Worm (Caenorhabditis elegans) whole organism, dauer: ENCODE results near the gene ttr-22.

Source experiments
- unc-62 ChIP-seq: sonication (generic microtip); optimal IDR thresholded peaks from 2 replicates; lab custom pipeline; 2017; ENCODE audit warnings: missing biosample characterization, missing genetic modification reagents, missing genetic modification characterization

Gene ttr-22

DNA sequence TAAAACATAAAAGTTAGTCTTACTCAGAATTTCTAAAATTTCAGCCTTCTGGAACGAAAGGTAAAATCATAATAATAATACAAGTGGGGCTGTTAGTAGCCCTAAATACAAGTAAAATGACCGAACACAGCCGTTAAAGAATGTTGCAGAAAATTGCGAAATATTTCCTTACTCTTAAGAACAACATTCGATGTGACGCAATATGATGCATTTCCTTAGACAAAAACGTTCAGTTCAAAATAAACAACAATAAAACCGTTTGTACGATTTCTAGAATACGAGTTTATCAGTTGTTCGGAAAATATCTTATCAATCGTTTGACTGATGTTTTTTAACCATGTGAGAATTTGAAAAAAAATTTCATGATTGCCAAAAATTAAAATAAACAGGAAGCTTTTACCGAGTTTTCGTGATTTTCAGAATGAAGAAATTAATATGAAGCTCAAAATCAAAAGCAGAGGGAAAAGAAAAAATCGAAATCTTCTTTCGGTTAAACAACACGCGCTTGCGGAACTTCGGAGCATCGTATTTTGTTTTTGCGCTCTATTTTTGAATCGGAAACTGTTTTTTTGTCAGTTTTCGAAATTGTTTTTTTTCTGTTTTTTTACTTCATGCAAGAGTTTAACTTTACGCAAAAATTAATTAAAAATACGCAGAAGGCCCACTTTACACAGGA lies 4.7 kb downstream of the ttr-22 start:
- TF ChIP-seq unc-62 (GFP tag; lab: Kevin White, UChicago): no peak

- no peak for TF ChIP-seq unc-62 (GFP tag; lab: Kevin White, UChicago)
These were observed 9.8 kb downstream of the ttr-22 start, which contains the start of gene T04H1.5 for ce11 chrV:12251041-12251440. Gene T04H1.5 (plus strand): TSS chrV:12251341.

- no peak for TF ChIP-seq unc-62 (GFP tag; lab: Kevin White, UChicago)
These were observed 11.0 kb downstream of the ttr-22 start, which contains the start of gene lrx-1 for ce11 chrV:12252272-12252671. Gene lrx-1 (plus strand): TSS chrV:12252572.

ce11 chrV:12255343-12255742 lies 14.1 kb downstream of the ttr-22 start, which contains the start of gene T04H1.12:
Gene T04H1.12 (plus strand): TSS chrV:12255643.
- TF ChIP-seq unc-62 (GFP tag; lab: Kevin White, UChicago): no peak

DNA sequence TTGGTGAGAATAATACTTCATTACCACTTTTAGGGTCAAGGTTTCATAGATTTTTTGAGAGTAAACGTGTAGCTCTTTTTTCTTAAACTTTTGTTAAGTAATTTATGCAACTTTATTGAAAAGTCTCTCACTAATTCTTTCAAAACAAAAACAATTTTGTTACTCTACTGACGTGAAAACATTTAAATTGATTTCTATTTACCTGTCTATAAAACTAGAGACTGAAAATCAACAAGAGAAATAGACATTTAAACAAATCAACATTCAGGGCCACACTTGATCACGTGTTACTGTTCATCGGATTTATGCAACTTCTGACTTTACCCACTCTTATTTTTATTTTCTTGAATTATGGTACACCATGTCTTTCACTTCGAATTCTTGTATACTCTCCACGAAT lies 15.2 kb downstream of the ttr-22 start, which contains the start of gene ugt-55:
ugt-55 (plus strand) TSS at position 301 of the 400 bp plus-strand sequence.
- TF ChIP-seq unc-62 (GFP tag; lab: Kevin White, UChicago): no peak

ce11 chrV:12258922-12259321 lies 17.7 kb downstream of the ttr-22 start, which contains the start of gene ugt-56:
Gene ugt-56 (plus strand): TSS chrV:12258982.
- TF ChIP-seq unc-62 (GFP tag; lab: Kevin White, UChicago): no peak

DNA sequence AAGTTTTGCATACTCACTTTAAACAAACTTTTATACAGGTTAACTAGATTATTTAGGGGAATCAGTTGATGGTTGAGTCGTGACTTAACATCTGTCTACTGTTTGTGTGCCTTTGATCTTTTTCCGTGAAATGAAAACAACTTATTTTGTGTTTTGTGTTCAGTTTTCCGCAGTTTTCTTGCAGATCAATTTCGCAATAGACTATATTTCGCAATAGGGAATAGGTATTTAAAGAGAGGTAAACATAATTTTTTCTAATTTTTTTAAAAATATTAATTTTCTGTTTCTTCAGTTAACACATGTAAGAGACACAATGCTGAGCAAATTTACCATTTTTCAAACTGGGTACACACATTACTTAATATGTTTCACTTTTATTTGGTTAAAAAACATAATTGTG lies 20.2 kb downstream of the ttr-22 start, which contains the start of gene tbb-6:
tbb-6 (plus strand) TSS at position 155 of the 400 bp plus-strand sequence.
- TF ChIP-seq unc-62 (GFP tag; lab: Kevin White, UChicago): no peak

DNA sequence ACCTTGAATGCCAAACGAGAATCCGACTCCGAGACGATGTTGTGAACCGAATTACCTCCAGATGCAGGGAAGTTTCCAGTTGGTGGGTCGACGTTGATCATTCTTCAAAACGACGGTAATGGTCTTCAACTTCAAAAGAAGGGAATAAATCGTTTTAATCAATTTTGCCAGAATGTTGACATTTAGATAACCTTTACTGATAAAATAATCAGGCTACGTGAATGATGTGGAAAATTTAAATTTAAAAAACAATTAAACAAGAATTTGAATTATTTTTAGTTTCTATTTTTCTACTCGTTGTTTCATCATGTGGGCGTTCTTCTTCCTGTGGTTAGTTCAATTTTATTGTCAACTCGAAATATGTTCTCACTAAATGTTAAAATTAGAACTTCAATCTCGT lies 22.5 kb downstream of the ttr-22 start, which contains the start of gene ssp-35:
ssp-35 (minus strand) TSS at position 101 of the 400 bp plus-strand sequence.
- TF ChIP-seq unc-62 (GFP tag; lab: Kevin White, UChicago): no peak

ce11 chrV:12269272-12269767 lies 28.1 kb downstream of the ttr-22 start, which contains the start of gene twk-24:
Gene twk-24 (minus strand): TSS chrV:12269322.
- TF ChIP-seq unc-62 (GFP tag; lab: Kevin White, UChicago): no peak

ce11 chrV:12271495-12271894 lies 30.3 kb downstream of the ttr-22 start, which contains the start of the genes tsfm-1 and capg-2:
Gene tsfm-1 (minus strand): TSS chrV:12271551.
Gene capg-2 (plus strand): TSS chrV:12271873.
- TF ChIP-seq unc-62 (GFP tag; lab: Kevin White, UChicago): no peak

DNA sequence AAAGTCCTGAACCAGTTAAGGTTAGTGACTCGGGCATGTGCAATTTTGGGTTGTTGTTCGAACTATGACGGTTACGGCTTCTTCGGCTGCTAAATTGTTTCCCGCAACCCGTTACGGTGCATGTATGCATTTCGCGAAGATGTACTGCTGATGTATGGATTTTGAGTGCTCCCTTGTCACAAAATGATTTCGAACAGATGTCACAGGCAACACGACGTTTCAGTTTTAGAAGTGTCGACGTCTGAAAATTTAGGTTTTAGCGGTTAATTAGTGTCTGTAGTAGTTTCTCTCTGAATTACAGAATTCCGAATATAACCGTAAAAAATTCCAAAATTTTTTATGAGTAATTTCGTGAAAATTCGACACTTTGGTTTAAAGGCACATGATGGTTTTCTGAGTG lies 34.5 kb downstream of the ttr-22 start:
- no peak for TF ChIP-seq unc-62 (GFP tag; lab: Kevin White, UChicago)

DNA sequence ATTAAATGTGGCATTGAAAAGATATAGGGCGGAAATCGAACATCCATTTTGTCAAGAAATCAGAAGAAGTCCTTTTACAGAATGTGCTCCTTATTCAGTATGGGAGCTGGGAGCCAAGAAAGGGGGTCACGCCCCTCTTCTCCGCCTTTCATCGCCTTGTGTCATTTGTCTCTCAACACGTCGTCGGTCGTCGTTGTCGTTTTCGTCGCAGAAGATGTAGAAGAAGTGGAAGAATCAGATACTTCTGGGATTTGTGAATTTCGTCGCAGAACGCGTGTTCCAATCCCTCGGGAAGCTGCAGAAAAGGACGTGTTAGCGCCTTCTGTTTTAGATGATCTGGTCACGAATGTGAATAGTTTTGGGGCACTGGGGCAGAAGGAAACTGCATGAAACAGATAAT lies 35.7 kb downstream of the ttr-22 start, which contains the start of gene bnc-1:
bnc-1 (minus strand) TSS at position 101 of the 400 bp plus-strand sequence.
- TF ChIP-seq unc-62 (GFP tag; lab: Kevin White, UChicago): no peak

DNA sequence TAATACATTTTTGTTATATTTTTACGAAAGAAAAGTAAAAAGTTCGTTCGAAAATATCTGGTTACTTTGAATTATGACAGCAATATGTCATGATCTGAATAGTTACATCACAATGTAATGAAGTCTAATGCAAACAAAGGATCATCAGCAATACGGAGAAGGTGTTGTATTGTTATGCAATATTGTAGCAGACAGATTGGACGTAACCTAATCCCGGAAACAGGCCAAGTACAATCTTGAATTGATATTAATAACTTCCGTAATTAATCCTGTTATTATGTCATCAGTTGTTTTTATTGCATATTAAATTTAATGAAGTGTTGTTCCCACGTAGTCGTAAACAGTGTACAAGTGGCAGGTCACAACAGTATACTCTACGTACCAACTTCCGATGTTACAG lies 40.3 kb downstream of the ttr-22 start:
- no peak for TF ChIP-seq unc-62 (GFP tag; lab: Kevin White, UChicago)

ce11 chrV:12283187-12283586 lies 42.0 kb downstream of the ttr-22 start, which contains the start of gene F55C5.10:
Gene F55C5.10 (plus strand): TSS chrV:12283487.
- no peak for TF ChIP-seq unc-62 (GFP tag; lab: Kevin White, UChicago)

DNA sequence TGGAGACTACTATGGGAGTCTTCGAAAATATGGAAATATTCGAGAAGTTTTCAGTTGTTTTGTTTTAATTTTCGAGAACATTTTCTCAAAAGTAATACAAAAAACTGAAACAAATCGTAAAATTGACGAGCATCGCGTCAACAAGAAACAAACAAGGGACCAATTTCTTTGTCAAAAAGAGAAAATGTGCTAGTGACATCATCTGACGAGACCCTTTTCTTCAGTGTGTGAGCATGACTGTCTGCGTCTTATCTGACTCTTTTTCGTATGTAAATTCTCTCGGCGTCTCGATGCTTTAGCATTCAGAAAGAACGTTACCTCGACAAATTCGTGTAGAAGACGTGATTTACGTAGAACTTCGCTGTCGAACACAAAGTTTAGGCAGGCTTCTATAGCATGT lies 46.4 kb downstream of the ttr-22 start:
- no peak for TF ChIP-seq unc-62 (GFP tag; lab: Kevin White, UChicago)

- TF ChIP-seq unc-62 (GFP tag; lab: Kevin White, UChicago): no peak
These were observed 47.4 kb downstream of the ttr-22 start, which contains the start of gene rskd-1 for ce11 chrV:12288577-12288976. Gene rskd-1 (minus strand): TSS chrV:12288615.
